Worm (Caenorhabditis elegans) whole organism, dauer: ENCODE data around the gene srz-11.

ENCODE experiments used
- unc-62 ChIP-seq: sonication (generic microtip); optimal IDR thresholded peaks from 2 replicates; lab custom pipeline; 2017; ENCODE audit warnings: missing biosample characterization, missing genetic modification reagents, missing genetic modification characterization

The srz-11 gene

DNA sequence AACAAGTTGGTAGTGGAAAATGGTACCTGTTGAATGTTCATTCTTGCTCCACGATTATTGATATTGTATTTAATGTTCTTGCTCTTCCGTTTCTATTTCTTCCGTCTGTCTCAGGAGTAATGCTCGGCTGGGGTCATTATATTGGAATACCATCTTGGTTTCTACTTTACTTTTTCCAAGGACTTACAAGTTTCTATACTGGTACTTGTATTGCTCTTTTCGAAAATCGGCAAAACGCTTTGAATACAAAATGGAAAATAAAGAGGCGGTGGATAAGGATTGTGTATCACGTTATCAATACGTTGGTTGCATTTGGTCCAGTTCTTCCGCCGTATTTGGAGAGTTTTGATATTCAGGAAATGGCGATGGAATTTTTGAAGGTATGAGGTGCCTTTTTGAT is 10.9 kb upstream of the srz-11 start:
- TF ChIP-seq unc-62 (GFP tag; lab: Kevin White, UChicago), result no peak

DNA sequence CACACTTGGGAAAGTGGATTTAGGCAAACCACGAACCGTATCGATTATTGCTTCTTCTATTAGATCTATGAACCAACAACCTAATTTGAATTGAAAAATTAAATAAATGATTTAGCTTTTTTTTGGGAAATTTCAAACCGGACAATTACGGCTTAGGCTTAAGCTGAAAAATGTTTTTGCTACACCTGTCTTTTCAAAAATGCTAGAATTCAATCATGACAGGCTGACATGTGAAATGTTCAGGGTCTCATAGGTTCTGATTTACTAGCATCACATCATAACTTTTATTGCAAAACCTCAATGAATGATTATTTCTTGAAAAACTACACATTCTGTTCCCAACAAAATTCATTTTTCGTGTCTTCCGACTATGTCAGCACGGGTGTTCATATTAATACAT is 9.6 kb upstream of the srz-11 start, which contains the start of gene srh-55:
Gene srh-55 (plus strand): TSS at position 301 of the 400 bp plus-strand sequence.
- no peak for TF ChIP-seq unc-62 (GFP tag; lab: Kevin White, UChicago)

DNA sequence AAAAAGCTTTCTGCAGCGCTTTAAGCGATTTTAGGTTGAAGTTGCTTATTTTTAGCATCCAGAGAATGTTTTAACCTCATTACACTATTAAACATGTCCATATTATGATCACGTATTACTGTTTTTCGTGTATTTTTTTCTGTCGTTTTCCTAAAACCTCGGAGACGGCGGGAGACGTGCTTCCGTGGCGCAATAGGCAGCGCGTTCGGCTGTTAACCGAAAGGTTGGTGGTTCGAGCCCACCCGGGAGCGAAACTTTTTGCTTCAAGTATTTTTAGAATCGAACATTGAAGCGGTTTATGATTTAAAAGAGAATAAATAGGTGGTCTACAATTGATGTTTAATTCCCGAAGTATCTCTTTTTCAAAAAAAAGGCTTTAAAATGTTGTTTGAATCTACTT is 6.4 kb upstream of the srz-11 start:
- no peak for TF ChIP-seq unc-62 (GFP tag; lab: Kevin White, UChicago)

DNA sequence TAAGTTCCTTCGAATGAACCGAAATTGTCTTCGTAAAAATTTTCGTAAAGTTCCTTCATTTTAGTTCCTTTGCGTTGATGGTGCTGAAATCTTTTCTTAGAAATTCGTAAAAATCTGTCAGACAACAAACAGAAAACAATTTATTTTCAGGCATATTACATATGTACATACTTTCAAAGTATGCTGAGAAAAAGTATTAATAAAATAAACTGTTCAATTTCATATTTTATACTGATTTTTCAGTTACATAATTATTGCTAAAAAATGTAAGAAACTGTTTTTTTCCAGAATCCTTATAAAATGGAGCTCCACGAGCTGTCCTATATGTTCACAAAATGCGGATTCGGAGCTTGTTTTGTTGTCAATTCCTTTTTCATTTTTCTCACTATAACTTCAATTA is 4.2 kb upstream of the srz-11 start, which contains the start of gene str-45:
Gene str-45 (plus strand): TSS at position 301 of the 400 bp plus-strand sequence.
- no peak for TF ChIP-seq unc-62 (GFP tag; lab: Kevin White, UChicago)

DNA sequence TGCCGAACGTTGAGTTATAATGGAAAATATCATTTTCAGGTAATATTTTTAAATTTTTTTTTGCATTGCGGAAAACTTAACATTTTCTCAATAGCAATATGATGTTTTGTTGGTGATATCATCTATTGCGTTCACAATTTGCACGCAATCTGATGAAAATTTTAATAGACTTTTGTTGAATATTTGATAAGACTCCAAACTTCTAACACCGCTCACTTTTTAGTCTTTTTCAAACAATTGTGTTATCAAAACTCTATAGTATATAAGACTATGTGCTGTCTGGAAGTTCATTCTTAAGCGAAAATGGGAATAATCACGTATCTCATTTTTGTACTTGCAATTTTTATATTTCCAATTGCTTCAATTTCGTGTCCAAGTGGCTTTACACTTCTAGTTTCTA is 12.6 kb downstream of the srz-11 start, which contains the start of gene clec-47:
Gene clec-47 (plus strand): TSS at position 301 of the 400 bp plus-strand sequence.
- TF ChIP-seq unc-62 (GFP tag; lab: Kevin White, UChicago), result no peak

DNA sequence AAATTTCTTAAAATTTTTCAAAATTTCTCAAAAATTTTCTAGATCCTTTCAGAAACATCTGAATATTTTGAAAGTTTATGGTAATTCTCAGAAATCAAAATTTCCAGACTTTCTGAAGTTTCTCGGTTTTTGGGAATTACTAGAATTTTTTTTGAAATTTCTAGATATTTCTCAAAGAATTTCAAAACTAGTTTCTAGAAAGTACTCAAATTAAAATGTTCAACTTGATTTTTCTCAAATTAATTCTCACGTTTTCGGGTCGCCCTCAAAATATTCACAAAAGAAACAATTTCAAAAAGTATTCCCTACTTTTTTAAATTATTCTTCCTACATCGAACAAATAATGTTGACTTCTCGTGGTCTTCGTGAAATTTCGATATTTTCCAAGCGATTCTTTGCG is 16.9 kb downstream of the srz-11 start, which contains the start of gene T09F5.10:
Gene T09F5.10 (plus strand): TSS at position 301 of the 400 bp plus-strand sequence.
- TF ChIP-seq unc-62 (GFP tag; lab: Kevin White, UChicago), result no peak

DNA sequence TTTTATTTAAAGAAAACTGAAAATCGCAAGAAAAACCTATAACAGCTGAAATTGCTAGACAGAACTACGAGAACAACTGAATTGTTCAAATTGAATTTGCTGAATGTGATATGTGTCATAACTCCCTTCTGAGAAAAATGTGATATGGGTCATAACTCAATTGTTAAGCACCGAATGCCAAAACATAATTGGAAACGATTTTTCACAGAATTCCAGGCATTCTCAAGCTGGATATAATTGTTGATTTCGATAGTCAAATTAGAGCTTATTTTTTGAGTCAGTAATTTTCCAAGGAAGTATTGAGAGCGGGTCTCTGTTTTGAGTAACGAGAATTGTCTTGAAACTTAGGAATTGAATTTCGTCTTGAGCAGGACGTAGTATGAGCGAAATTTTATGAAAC is 19.0 kb downstream of the srz-11 start:
- TF ChIP-seq unc-62 (GFP tag; lab: Kevin White, UChicago), result no peak

DNA sequence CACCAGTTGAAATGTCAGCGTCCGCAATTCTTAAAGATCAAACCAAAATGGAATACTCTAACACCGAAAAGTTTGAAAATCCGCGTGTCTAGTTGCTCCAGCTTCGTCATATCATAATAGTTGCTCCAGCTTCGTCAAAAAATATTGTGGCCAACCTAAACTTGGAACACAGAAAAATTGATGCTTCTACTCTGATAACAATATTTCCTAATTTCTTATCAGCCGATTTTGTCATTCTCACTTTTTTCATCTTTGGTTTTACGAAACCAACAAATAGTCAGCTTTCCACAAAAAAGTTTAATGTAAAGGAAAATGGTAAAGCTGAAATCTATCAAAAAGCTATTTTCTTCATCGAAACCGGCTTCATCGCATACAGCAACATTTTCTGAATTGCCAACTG is 19.5 kb downstream of the srz-11 start, which contains the start of gene fbxa-84:
Gene fbxa-84 (plus strand): TSS at position 34 of the 400 bp plus-strand sequence.
- TF ChIP-seq unc-62 (GFP tag; lab: Kevin White, UChicago), result no peak

DNA sequence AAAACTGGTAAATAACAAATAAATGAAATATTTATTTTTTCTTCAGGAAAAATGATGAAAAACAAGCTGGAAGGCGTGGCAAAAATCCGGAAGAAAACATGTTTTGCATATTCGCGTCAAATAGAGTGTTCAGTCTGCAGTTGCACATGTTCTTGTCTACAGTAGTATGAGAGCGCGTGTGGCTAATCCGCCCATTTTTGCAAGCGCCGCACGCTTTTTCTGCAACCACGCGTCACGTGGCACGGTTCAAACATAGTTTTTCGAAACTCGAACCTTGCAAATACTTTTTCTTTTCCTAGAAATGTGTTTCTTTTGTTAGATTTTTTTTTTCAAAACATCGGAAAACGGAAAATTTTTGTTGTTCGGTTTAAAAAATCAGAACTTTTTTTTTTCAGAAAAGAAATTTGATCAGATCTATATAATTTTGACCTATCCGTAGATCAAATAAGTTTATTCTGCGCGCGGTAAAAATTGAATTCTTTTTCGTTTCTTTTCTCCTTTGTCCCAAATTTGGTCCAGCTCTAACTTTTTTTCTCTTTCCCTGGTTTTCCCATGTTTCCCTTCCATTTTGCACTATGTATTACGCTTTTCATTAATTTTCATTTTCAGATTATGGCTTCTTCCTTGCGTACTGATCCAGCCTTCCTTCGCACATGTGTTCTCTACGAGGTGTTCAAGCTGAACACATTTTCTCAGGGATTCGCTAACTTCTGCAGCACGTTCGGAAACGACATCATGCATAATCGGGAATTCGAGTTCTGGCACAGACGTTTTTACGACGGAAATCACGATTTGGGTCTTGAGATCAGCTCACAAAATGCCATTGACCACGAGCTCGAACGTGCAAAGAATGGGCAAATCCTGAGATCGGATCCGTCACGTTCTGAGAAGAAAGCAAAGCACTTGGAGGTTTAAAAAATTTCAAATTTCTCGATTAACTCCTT is 21.5 kb downstream of the srz-11 start, which contains the start of gene Y75B12B.1:
Gene Y75B12B.1 (plus strand): TSS at position 603 of the 944 bp plus-strand sequence.
- TF ChIP-seq unc-62 (GFP tag; lab: Kevin White, UChicago), result no peak

DNA sequence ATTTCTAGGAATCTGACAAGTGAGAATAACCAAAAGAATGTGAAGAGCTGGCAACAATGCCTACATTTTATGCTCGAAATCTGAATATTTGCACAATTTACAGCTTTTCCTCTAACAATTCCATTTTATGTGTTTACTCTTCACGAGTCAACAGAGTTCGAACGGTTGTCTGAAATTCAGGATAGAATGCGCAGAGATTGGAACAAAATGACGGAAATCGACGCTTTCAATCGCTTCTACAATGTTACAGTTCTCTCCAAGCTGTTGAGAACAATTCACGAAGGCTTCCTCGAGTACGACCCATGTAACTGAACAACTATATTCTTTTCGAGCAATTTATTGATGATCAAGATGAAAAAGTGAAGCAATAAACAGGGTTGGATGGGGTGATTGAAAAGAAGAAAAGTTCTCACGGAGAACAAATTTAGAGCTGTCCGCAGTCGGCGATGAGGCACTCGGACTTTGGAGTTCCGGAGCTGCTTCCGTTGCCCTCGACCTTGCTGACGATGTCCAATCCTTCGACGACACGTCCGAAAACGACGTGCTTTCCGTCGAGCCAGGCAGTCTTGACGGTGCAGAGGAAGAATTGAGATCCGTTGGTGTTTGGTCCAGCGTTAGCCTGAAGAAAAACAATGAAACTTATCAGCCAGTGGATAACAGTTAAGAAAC is 23.5 kb downstream of the srz-11 start, which contains the start of gene Y75B12B.3:
Gene Y75B12B.3 (minus strand): TSS at position 21 of the 669 bp plus-strand sequence.
- TF ChIP-seq unc-62 (GFP tag; lab: Kevin White, UChicago), result no peak

DNA sequence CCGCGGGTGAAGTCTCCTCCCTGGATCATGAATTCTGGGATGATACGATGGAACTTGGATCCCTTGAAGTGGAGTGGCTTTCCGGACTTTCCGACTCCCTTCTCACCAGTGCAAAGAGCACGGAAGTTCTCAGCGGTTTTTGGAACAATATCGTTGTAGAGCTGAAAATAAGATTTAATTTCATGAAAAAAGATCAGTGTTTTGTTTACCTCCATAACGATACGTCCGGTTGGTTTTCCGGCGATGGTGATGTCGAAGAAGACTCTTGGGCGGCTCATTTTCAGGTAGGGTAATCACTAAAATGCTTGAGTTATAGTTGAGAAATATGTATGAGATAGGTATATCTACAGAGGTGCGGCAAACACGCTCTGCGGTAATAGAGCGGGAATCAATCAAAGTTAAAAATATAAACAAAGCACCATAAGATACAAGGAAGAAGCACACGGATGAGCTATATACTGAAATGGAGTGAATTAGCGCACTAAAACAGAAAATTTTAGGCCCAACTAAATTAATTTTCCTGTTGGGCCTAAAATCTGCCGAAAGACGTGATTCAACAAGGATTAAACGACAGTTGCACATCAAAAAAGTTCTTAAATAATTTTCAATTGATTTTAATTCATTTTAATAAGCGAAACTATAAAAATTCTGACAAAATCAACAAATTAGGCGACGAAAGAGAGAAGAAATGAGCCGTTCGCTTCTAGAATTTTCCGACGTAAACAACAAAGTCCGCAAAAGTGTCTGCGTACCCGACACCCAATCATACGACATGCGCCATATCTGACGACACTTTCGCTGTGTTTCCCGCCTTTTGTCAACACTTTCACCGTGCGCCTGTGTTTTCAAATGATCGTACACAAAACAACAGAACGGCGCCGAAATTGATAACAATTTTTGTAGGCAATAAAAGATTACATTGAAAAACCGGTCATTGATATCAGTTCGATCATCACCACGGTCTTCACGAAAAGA is 24.5 kb downstream of the srz-11 start, which contains the start of the genes cyn-7 and bath-36:
Gene cyn-7 (minus strand): TSS at position 296 of the 975 bp plus-strand sequence.
Gene bath-36 (plus strand): TSS at position 806 of the 975 bp plus-strand sequence.
- no peak for TF ChIP-seq unc-62 (GFP tag; lab: Kevin White, UChicago)

DNA sequence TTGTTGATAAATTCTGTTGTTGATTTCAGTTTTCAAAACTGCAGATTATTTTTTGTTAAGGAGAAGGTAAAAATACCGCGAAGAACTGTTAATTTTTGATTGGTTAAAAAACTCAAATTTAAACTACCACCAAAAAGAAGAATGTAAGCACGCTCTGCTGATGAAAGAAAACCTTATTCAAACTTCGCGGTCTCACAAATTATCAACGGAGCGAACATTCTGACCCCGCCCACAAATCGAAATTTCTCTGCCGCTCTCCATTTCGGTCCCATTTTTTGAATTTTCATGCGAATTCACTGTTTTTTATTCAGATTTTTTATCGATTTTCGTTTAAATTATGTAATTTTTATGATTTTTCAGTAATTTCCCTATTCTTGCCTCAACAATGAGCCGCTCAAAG is 26.7 kb downstream of the srz-11 start, which contains the start of gene cyn-3:
Gene cyn-3 (plus strand): TSS at position 361 of the 400 bp plus-strand sequence.
- TF ChIP-seq unc-62 (GFP tag; lab: Kevin White, UChicago), result no peak

DNA sequence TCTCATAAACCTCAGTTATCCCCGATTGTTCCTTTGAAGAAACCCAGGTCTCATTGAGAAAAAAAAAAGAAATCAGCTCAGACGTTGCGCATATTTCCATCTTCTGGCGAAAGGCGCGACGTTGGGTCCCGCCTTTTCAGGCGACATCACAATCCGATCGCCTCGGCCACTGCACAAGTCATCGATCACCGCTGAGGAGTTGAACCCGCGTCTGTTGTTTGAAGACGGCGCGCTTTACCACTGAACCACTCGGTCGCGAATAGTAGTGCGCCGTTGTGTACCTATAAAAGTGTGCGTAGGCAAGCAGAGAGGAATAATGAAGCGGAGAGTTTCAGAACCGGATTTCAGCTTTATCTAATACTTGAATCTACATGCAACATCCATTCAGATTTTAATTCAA is 28.0 kb downstream of the srz-11 start, which contains the start of gene Y75B12B.11:
Gene Y75B12B.11 (plus strand): TSS at position 394 of the 400 bp plus-strand sequence.
- no peak for TF ChIP-seq unc-62 (GFP tag; lab: Kevin White, UChicago)

DNA sequence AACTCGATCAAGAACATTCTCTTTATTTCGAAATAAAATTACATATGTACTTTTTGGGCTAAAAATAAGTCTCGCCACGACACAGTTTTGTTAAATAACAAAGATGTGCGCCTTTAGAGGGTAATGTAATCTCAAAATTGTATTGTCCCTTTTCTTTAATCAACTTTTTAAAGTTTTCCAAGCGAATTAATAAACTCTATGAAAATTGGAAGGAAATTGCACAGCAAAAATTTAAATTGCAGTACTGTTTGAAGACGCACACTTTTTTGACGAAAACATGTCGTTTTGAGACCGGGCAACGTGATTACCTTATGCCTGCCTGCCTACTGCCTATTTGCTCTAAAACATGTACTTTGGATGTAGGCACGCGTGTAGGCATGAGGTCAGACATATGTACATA is 29.1 kb downstream of the srz-11 start:
- no peak for TF ChIP-seq unc-62 (GFP tag; lab: Kevin White, UChicago)
